Worm (Caenorhabditis elegans) whole organism, L1 larva: Measurements from ENCODE around the gene C07E3.8.
A peak's percentile ranks its signal among the peaks of the same experiment; 100 is the strongest.

Experiments
- C16A3.4 ChIP-seq: fragments of 150-350 bp; optimal IDR thresholded peaks from 2 replicates; lab custom pipeline; 2014; ENCODE audit warnings: missing biosample characterization, missing genetic modification characterization
- C34B4.2 ChIP-seq: sonication (generic microtip); optimal IDR thresholded peaks from 2 replicates; lab custom pipeline; 2017; ENCODE audit warnings: mild to moderate bottlenecking, missing genetic modification characterization, missing compliant biosample characterization
- F16B12.6 ChIP-seq: fragments of 150-350 bp; optimal IDR thresholded peaks from 2 replicates; lab custom pipeline; 2014; ENCODE audit warnings: missing biosample characterization, missing genetic modification characterization
- aha-1 ChIP-seq: fragments of 150-350 bp; optimal IDR thresholded peaks from 2 replicates; lab custom pipeline; 2014; ENCODE audit warnings: missing biosample characterization, missing genetic modification characterization
- alr-1 ChIP-seq: fragments of 200-800 bp; sonication (Bioruptor generic); optimal IDR thresholded peaks from 2 replicates; lab custom pipeline; 2018; ENCODE audit warnings: borderline replicate concordance, mild to moderate bottlenecking, missing genetic modification characterization, missing compliant biosample characterization
- aly-2 ChIP-seq: fragments of 150-350 bp; optimal IDR thresholded peaks from 2 replicates; lab custom pipeline; 2014; ENCODE audit warnings: missing biosample characterization, missing genetic modification characterization
- ama-1 ChIP-seq: fragments of 150-350 bp; optimal IDR thresholded peaks from 2 replicates; lab custom pipeline; 2014
- ceh-8 ChIP-seq: fragments of 200-800 bp; sonication (Bioruptor generic); optimal IDR thresholded peaks from 2 replicates; lab custom pipeline; 2018; ENCODE audit warnings: mild to moderate bottlenecking, missing genetic modification characterization, moderate library complexity, missing compliant biosample characterization
- ceh-82 ChIP-seq, 3 experiments: fragments of 150-350 bp in 1 of 3; sonication (generic microtip) in 2 of 3; optimal IDR thresholded peaks; 2 replicates each; lab custom pipeline; 2014 to 2017; ENCODE audit warnings: missing biosample characterization in 3 of 3, missing genetic modification characterization in 3 of 3
- ceh-90 ChIP-seq: sonication (generic microtip); optimal IDR thresholded peaks from 2 replicates; lab custom pipeline; 2016; ENCODE audit warnings: missing genetic modification characterization, missing compliant biosample characterization
- ces-1 ChIP-seq: fragments of 150-350 bp; optimal IDR thresholded peaks from 2 replicates; lab custom pipeline; 2014; ENCODE audit warnings: missing biosample characterization, missing genetic modification reagents, missing genetic modification characterization
- efl-1 ChIP-seq, 4 experiments: fragments of 150-350 bp; optimal IDR thresholded peaks in 3 of 4; peaks in 1 of 4; 1 replicate in 1 of 4; 2 replicates in 3 of 4; lab custom pipeline; 2014; ENCODE audit warnings: missing biosample characterization in 2 of 4, missing genetic modification characterization in 2 of 4, missing genetic modification reagents in 2 of 4
- efl-3 ChIP-seq: fragments of 200-800 bp; sonication (Bioruptor generic); optimal IDR thresholded peaks from 2 replicates; lab custom pipeline; 2018; ENCODE audit warnings: mild to moderate bottlenecking, missing genetic modification characterization, missing compliant biosample characterization
- egl-13 ChIP-seq: sonication (generic microtip); optimal IDR thresholded peaks from 2 replicates; lab custom pipeline; 2016; ENCODE audit warnings: missing genotype, missing genetic modification reagents, missing genetic modification characterization, missing compliant biosample characterization
- fkh-8 ChIP-seq: sonication (generic microtip); optimal IDR thresholded peaks from 2 replicates; lab custom pipeline; 2016; ENCODE audit warnings: mild to moderate bottlenecking, missing genetic modification characterization, missing compliant biosample characterization
- hlh-4 ChIP-seq: sonication (generic microtip); optimal IDR thresholded peaks from 2 replicates; lab custom pipeline; 2016; ENCODE audit warnings: mild to moderate bottlenecking, missing genetic modification characterization, missing compliant biosample characterization
- irx-1 ChIP-seq: sonication (generic microtip); optimal IDR thresholded peaks from 2 replicates; lab custom pipeline; 2016; ENCODE audit warnings: missing genetic modification characterization, missing compliant biosample characterization
- isw-1 ChIP-seq: fragments of 200-800 bp; sonication (Bioruptor generic); IDR thresholded peaks from 2 replicates; pipeline ENCODE4 v1.3.6; 2022; ENCODE audit warnings: missing genetic modification characterization, missing compliant biosample characterization
- lin-13 ChIP-seq: fragments of 150-350 bp; optimal IDR thresholded peaks from 2 replicates; lab custom pipeline; 2014; ENCODE audit warnings: missing biosample characterization, missing genetic modification reagents, missing genetic modification characterization
- lin-15B ChIP-seq: fragments of 150-350 bp; sonication (generic microtip); optimal IDR thresholded peaks from 3 replicates; lab custom pipeline; 2014; ENCODE audit warnings: missing biosample characterization, missing genetic modification characterization
- lin-35 ChIP-seq, 2 experiments: fragments of 150-350 bp; optimal IDR thresholded peaks; 2 replicates each; lab custom pipeline; 2014; ENCODE audit warnings: missing biosample characterization in 2 of 2, missing genetic modification characterization in 2 of 2, missing genetic modification reagents in 2 of 2
- lin-39 ChIP-seq: fragments of 150-350 bp; optimal IDR thresholded peaks from 2 replicates; lab custom pipeline; 2014; ENCODE audit warnings: missing biosample characterization, missing genetic modification reagents, missing genetic modification characterization
- lir-3 ChIP-seq: sonication (generic microtip); optimal IDR thresholded peaks from 2 replicates; lab custom pipeline; 2016; ENCODE audit warnings: mild to moderate bottlenecking, missing genetic modification characterization, moderate library complexity, missing compliant biosample characterization; ENCODE audit not compliant: poor library complexity
- lsy-2 ChIP-seq, 2 experiments: fragments of 150-350 bp; optimal IDR thresholded peaks; 2 replicates each; lab custom pipeline; 2014; ENCODE audit warnings: missing biosample characterization in 2 of 2, missing genetic modification characterization in 2 of 2
- mdl-1 ChIP-seq, 2 experiments: fragments of 150-350 bp; optimal IDR thresholded peaks; 2 replicates each; lab custom pipeline; 2014 to 2017; ENCODE audit warnings: missing biosample characterization in 2 of 2, missing genetic modification characterization in 2 of 2, inconsistent platforms in 1 of 2
- nhr-28 ChIP-seq: fragments of 150-350 bp; optimal IDR thresholded peaks from 2 replicates; lab custom pipeline; 2014; ENCODE audit warnings: missing biosample characterization, missing genetic modification characterization
- nhr-47 ChIP-seq: sonication (generic microtip); optimal IDR thresholded peaks from 2 replicates; lab custom pipeline; 2016; ENCODE audit warnings: mild to moderate bottlenecking, missing genetic modification characterization, moderate library complexity, missing compliant biosample characterization
- nhr-71 ChIP-seq: sonication (generic microtip); optimal IDR thresholded peaks from 2 replicates; lab custom pipeline; 2016; ENCODE audit warnings: mild to moderate bottlenecking, missing genetic modification characterization, moderate library complexity, missing compliant biosample characterization
- nhr-77 ChIP-seq: fragments of 150-350 bp; optimal IDR thresholded peaks from 2 replicates; lab custom pipeline; 2014; ENCODE audit warnings: missing biosample characterization, missing genetic modification characterization
- nhr-84 ChIP-seq: sonication (generic microtip); optimal IDR thresholded peaks from 2 replicates; lab custom pipeline; 2017; ENCODE audit warnings: missing biosample characterization, missing genetic modification characterization
- nhr-85 ChIP-seq: sonication (generic microtip); peaks from one replicate; lab custom pipeline; 2016; ENCODE audit warnings: missing genetic modification characterization, inconsistent platforms, missing compliant biosample characterization
- nhr-90 ChIP-seq: sonication (generic microtip); optimal IDR thresholded peaks from 2 replicates; lab custom pipeline; 2016; ENCODE audit warnings: mild to moderate bottlenecking, missing genetic modification characterization, missing compliant biosample characterization; ENCODE audit not compliant: poor library complexity
- pag-3 ChIP-seq: sonication (generic microtip); optimal IDR thresholded peaks from 2 replicates; lab custom pipeline; 2017; ENCODE audit warnings: missing genetic modification characterization, mild to moderate bottlenecking, missing compliant biosample characterization, antibody characterized with exemption, borderline replicate concordance; ENCODE audit not compliant: insufficient read depth
- pax-3 ChIP-seq: fragments of 200-800 bp; sonication (Bioruptor generic); optimal IDR thresholded peaks from 2 replicates; lab custom pipeline; 2018; ENCODE audit warnings: mild to moderate bottlenecking, missing genetic modification characterization, moderate library complexity, missing compliant biosample characterization
- pqm-1 ChIP-seq: sonication (generic microtip); optimal IDR thresholded peaks from 3 replicates; lab custom pipeline; 2017; ENCODE audit warnings: missing biosample characterization, missing genetic modification characterization
- snu-23 ChIP-seq: sonication (generic microtip); optimal IDR thresholded peaks from 2 replicates; lab custom pipeline; 2016; ENCODE audit warnings: missing genetic modification characterization, missing compliant biosample characterization
- sox-4 ChIP-seq: sonication (generic microtip); optimal IDR thresholded peaks from 2 replicates; lab custom pipeline; 2016; ENCODE audit warnings: missing genetic modification characterization, missing compliant biosample characterization
- tbx-2 ChIP-seq: sonication (generic microtip); optimal IDR thresholded peaks from 2 replicates; lab custom pipeline; 2016; ENCODE audit warnings: missing genetic modification characterization, missing compliant biosample characterization
- tlp-1 ChIP-seq: fragments of 150-350 bp; optimal IDR thresholded peaks from 2 replicates; lab custom pipeline; 2014; ENCODE audit warnings: missing biosample characterization, missing genetic modification characterization
- unc-30 ChIP-seq: sonication (generic microtip); optimal IDR thresholded peaks from 2 replicates; lab custom pipeline; 2017; ENCODE audit warnings: missing biosample characterization, missing genetic modification characterization
- unc-86 ChIP-seq: sonication (generic microtip); optimal IDR thresholded peaks from 2 replicates; lab custom pipeline; 2016; ENCODE audit warnings: missing genetic modification characterization, missing compliant biosample characterization
- unc-98 ChIP-seq: fragments of 200-800 bp; sonication (Bioruptor generic); IDR thresholded peaks from 2 replicates; pipeline ENCODE4 v1.3.6; 2022; ENCODE audit warnings: missing genetic modification characterization, missing compliant biosample characterization
- xbp-1 ChIP-seq: sonication (generic microtip); optimal IDR thresholded peaks from 2 replicates; lab custom pipeline; 2016; ENCODE audit warnings: missing genetic modification characterization, missing compliant biosample characterization
- zag-1 ChIP-seq: fragments of 150-350 bp; optimal IDR thresholded peaks from 2 replicates; lab custom pipeline; 2014; ENCODE audit warnings: missing biosample characterization, missing genetic modification characterization
- zip-4 ChIP-seq: fragments of 200-800 bp; sonication (Bioruptor generic); optimal IDR thresholded peaks from 2 replicates; lab custom pipeline; 2018; ENCODE audit warnings: mild to moderate bottlenecking, missing genetic modification characterization, moderate library complexity, missing compliant biosample characterization
- ztf-4 ChIP-seq: fragments of 150-350 bp; optimal IDR thresholded peaks from 2 replicates; lab custom pipeline; 2014; ENCODE audit warnings: missing biosample characterization, missing genetic modification characterization

C07E3.8 gene

ce11 chrII:10303663-10304115, 48.4 kb upstream of the C07E3.8 start, which contains the start of gene vha-9 (continued):
- TF ChIP-seq lin-15B (tag; lab: Kevin White, UChicago): peak; percentile 31
- no peak for TF ChIP-seq nhr-84
- TF ChIP-seq nhr-90 (tag; lab: Kevin White, UChicago): peak; percentile 81
- TF ChIP-seq isw-1 (GFP tag; lab: Robert Waterston, UW): peak; percentile 48
- peak; percentile 57 for TF ChIP-seq nhr-85
- no peak for TF ChIP-seq unc-30 (tag; lab: Kevin White, UChicago)
- TF ChIP-seq tbx-2 (tag; lab: Kevin White, UChicago): peak; percentile 76
- TF ChIP-seq sox-4: peak; percentile 13
- peak; percentile 70 for TF ChIP-seq xbp-1 (tag; lab: Kevin White, UChicago)
- no peak for TF ChIP-seq C34B4.2 (tag; lab: Kevin White, UChicago)
- no peak for TF ChIP-seq pax-3 (tag; lab: Kevin White, UChicago)
- TF ChIP-seq zag-1 (tag; lab: Kevin White, UChicago): no peak
- no peak for TF ChIP-seq pqm-1
- peak; percentile 82 for TF ChIP-seq snu-23
- TF ChIP-seq efl-3 (GFP tag; lab: Kevin White, UChicago): no peak
- TF ChIP-seq nhr-47: peak; percentile 76
- no peak for TF ChIP-seq zip-4 (GFP tag; lab: Kevin White, UChicago)
- TF ChIP-seq ceh-90 (tag; lab: Kevin White, UChicago): no peak
- peak; percentile 26 for TF ChIP-seq ztf-4 (tag; lab: Kevin White, UChicago)
- TF ChIP-seq alr-1 (tag; lab: Kevin White, UChicago): no peak
- no peak for TF ChIP-seq nhr-28 (tag; lab: Kevin White, UChicago)
- peak; percentile 27 for TF ChIP-seq ceh-8
- no peak for TF ChIP-seq hlh-4
- peak; percentile 55 to 62 for TF ChIP-seq lin-35 (GFP tag; optimal IDR thresholded peaks at IDR 0.05; lab: Kevin White, UChicago)
- peak in 1 of 2 experiments; percentile 57 for TF ChIP-seq mdl-1 (tag; optimal IDR thresholded peaks at IDR 0.05; lab: Kevin White, UChicago)
- peak; percentile 52 for TF ChIP-seq F16B12.6 (tag; lab: Kevin White, UChicago)
- no peak for TF ChIP-seq lin-39 (tag; lab: Kevin White, UChicago)
- TF ChIP-seq pag-3 (tag; lab: Kevin White, UChicago): no peak
- peak; percentile 41 for TF ChIP-seq lin-13 (GFP tag; lab: Kevin White, UChicago)
- peak; percentile 13 for TF ChIP-seq irx-1
- no peak for TF ChIP-seq aha-1 (tag; lab: Kevin White, UChicago)
- peak; percentile 83 for TF ChIP-seq nhr-71 (tag; lab: Kevin White, UChicago)
- TF ChIP-seq efl-1 (optimal IDR thresholded peaks at IDR 0.05; lab: Kevin White, UChicago): peak; percentile 58 to 77
- TF ChIP-seq efl-1 (GFP tag; optimal IDR thresholded peaks at IDR 0.05 in 1 of 2; lab: Kevin White, UChicago): peak; percentile 71 to 97
- no peak for TF ChIP-seq aly-2
- no peak for TF ChIP-seq ama-1 (lab: Kevin White, UChicago)
- TF ChIP-seq nhr-77 (tag; lab: Kevin White, UChicago): no peak
- TF ChIP-seq ces-1 (GFP tag; lab: Kevin White, UChicago): peak; percentile 34
- peak; percentile 44 to 63 (median 61) for TF ChIP-seq ceh-82 (tag; optimal IDR thresholded peaks at IDR 0.05; lab: Kevin White, UChicago)
- no peak for TF ChIP-seq unc-98 (GFP tag; lab: Robert Waterston, UW)
- peak; percentile 61 to 78 for TF ChIP-seq lsy-2 (tag; optimal IDR thresholded peaks at IDR 0.05; lab: Kevin White, UChicago)
- TF ChIP-seq egl-13 (tag; lab: Kevin White, UChicago): peak; percentile 4
- TF ChIP-seq C16A3.4: peak; percentile 66
- TF ChIP-seq fkh-8 (tag; lab: Kevin White, UChicago): peak; percentile 45
- TF ChIP-seq lir-3 (tag; lab: Kevin White, UChicago): peak; percentile 31
- peak; percentile 57 for TF ChIP-seq unc-86 (tag; lab: Kevin White, UChicago)
- no peak for TF ChIP-seq tlp-1 (tag; lab: Kevin White, UChicago)
